Worm (Caenorhabditis elegans) whole organism, midembryonic: ENCODE measurements around the gene snr-1.

Experiments
- med-1 ChIP-seq: sonication (generic microtip); optimal IDR thresholded peaks from 2 replicates; lab custom pipeline; 2017; ENCODE audit warnings: missing genetic modification characterization, mild to moderate bottlenecking, missing compliant biosample characterization, antibody characterized with exemption, missing genetic modification reagents; ENCODE audit not compliant: insufficient read depth
- tab-1 ChIP-seq: fragments of 200-800 bp; sonication (Bioruptor generic); IDR thresholded peaks from 2 replicates; pipeline ENCODE4 v1.3.6; 2022; ENCODE audit warnings: missing genetic modification characterization, missing compliant biosample characterization
- ztf-29 ChIP-seq: fragments of 200-800 bp; sonication (Bioruptor generic); IDR thresholded peaks from 2 replicates; pipeline ENCODE4 v1.3.6; 2022; ENCODE audit warnings: missing genetic modification reagents, missing genetic modification characterization, missing compliant biosample characterization

- TF ChIP-seq ztf-29 (GFP tag; lab: Robert Waterston, UW) (no peak), tab-1 (no peak), med-1 (no peak)
Measured at ce11 chrIV:17111813-17112212, 24.0 kb downstream of the snr-1 start, which contains the start of gene Y116A8C.33.
